Fruit fly (Drosophila melanogaster) whole organism, adult: ENCODE data around the gene Non2.
A peak's percentile ranks its signal among the peaks of the same experiment; 100 is the strongest.

ENCODE experiments used
- CG11617 ChIP-seq: fragments of 200-800 bp; sonication (Bioruptor generic); optimal IDR thresholded peaks from 2 replicates; lab custom pipeline; 2017; ENCODE audit warnings: mild to moderate bottlenecking, missing biosample characterization, missing genetic modification reagents, missing genetic modification characterization
- CG12768 ChIP-seq: fragments of 200-800 bp; sonication (Bioruptor generic); optimal IDR thresholded peaks from 2 replicates; lab custom pipeline; 2017; ENCODE audit warnings: missing biosample characterization, missing genetic modification characterization, mild to moderate bottlenecking, moderate library complexity, missing genetic modification reagents
- CG14711 ChIP-seq: fragments of 200-800 bp; sonication (Bioruptor generic); optimal IDR thresholded peaks from 2 replicates; lab custom pipeline; 2018; ENCODE audit warnings: missing biosample characterization, mild to moderate bottlenecking, missing genetic modification characterization, moderate library complexity
- CG1620 ChIP-seq: fragments of 200-800 bp; sonication (Bioruptor generic); optimal IDR thresholded peaks from 2 replicates; lab custom pipeline; 2016; ENCODE audit warnings: missing biosample characterization, missing genetic modification characterization
- CG33017 ChIP-seq: fragments of 200-800 bp; sonication (Bioruptor generic); optimal IDR thresholded peaks from 2 replicates; lab custom pipeline; 2018; ENCODE audit warnings: missing biosample characterization, mild to moderate bottlenecking, missing genetic modification characterization, moderate library complexity
- CG5204 ChIP-seq: fragments of 200-800 bp; sonication (Bioruptor generic); optimal IDR thresholded peaks from 2 replicates; lab custom pipeline; 2016; ENCODE audit warnings: missing biosample characterization, missing genetic modification characterization
- CG7045 ChIP-seq: fragments of 200-800 bp; sonication (Bioruptor generic); optimal IDR thresholded peaks from 2 replicates; lab custom pipeline; 2017; ENCODE audit warnings: missing biosample characterization, mild to moderate bottlenecking, missing genetic modification characterization
- CG7101 ChIP-seq: fragments of 200-800 bp; sonication (Bioruptor generic); optimal IDR thresholded peaks from 2 replicates; lab custom pipeline; 2018; ENCODE audit warnings: missing biosample characterization, mild to moderate bottlenecking, missing genetic modification characterization, moderate library complexity
- Clk ChIP-seq: fragments of 200-800 bp; sonication (Bioruptor generic); optimal IDR thresholded peaks from 2 replicates; lab custom pipeline; 2017; ENCODE audit warnings: missing biosample characterization, missing genetic modification characterization
- Crg-1 ChIP-seq: fragments of 200-800 bp; sonication (Bioruptor generic); optimal IDR thresholded peaks from 2 replicates; lab custom pipeline; 2016; ENCODE audit warnings: missing biosample characterization, missing genetic modification characterization
- Hr96 ChIP-seq: fragments of 200-800 bp; sonication (Bioruptor generic); optimal IDR thresholded peaks from 2 replicates; lab custom pipeline; 2016; ENCODE audit warnings: missing biosample characterization, missing genetic modification characterization
- Mnt ChIP-seq: fragments of 200-800 bp; sonication (Bioruptor generic); optimal IDR thresholded peaks from 2 replicates; lab custom pipeline; 2016; ENCODE audit warnings: missing biosample characterization, mild to moderate bottlenecking, missing genetic modification characterization
- bab1 ChIP-seq: fragments of 200-800 bp; sonication (Bioruptor generic); optimal IDR thresholded peaks from 3 replicates; lab custom pipeline; 2019; ENCODE audit warnings: missing biosample characterization, mild to moderate bottlenecking, missing genetic modification characterization, moderate library complexity
- cic ChIP-seq: fragments of 200-800 bp; sonication (Bioruptor generic); optimal IDR thresholded peaks from 2 replicates; lab custom pipeline; 2017; ENCODE audit warnings: missing biosample characterization, mild to moderate bottlenecking, missing genetic modification characterization, moderate library complexity
- cnc ChIP-seq, 2 experiments: fragments of >200 bp; optimal IDR thresholded peaks; 2 replicates each; lab custom pipeline; 2017
- kay ChIP-seq: fragments of 200-800 bp; sonication (Bioruptor generic); peaks from one replicate; lab custom pipeline; 2016; ENCODE audit warnings: missing biosample characterization, missing genetic modification characterization, borderline replicate concordance
- ovo ChIP-seq: fragments of 200-800 bp; sonication (Bioruptor generic); optimal IDR thresholded peaks from 2 replicates; lab custom pipeline; 2016; ENCODE audit warnings: missing biosample characterization, missing genetic modification characterization
- pad ChIP-seq: fragments of 200-800 bp; sonication (Bioruptor generic); optimal IDR thresholded peaks from 3 replicates; lab custom pipeline; 2017; ENCODE audit warnings: missing biosample characterization, missing genetic modification characterization, mild to moderate bottlenecking, moderate library complexity, missing genetic modification reagents
- tj ChIP-seq: fragments of 200-800 bp; sonication (Bioruptor generic); optimal IDR thresholded peaks from 3 replicates; lab custom pipeline; 2017; ENCODE audit warnings: missing biosample characterization, mild to moderate bottlenecking, missing genetic modification characterization, moderate library complexity
- toe ChIP-seq: fragments of 200-800 bp; sonication (Bioruptor generic); optimal IDR thresholded peaks from 2 replicates; lab custom pipeline; 2016; ENCODE audit warnings: missing biosample characterization, missing genetic modification characterization

Non2 gene

DNA sequence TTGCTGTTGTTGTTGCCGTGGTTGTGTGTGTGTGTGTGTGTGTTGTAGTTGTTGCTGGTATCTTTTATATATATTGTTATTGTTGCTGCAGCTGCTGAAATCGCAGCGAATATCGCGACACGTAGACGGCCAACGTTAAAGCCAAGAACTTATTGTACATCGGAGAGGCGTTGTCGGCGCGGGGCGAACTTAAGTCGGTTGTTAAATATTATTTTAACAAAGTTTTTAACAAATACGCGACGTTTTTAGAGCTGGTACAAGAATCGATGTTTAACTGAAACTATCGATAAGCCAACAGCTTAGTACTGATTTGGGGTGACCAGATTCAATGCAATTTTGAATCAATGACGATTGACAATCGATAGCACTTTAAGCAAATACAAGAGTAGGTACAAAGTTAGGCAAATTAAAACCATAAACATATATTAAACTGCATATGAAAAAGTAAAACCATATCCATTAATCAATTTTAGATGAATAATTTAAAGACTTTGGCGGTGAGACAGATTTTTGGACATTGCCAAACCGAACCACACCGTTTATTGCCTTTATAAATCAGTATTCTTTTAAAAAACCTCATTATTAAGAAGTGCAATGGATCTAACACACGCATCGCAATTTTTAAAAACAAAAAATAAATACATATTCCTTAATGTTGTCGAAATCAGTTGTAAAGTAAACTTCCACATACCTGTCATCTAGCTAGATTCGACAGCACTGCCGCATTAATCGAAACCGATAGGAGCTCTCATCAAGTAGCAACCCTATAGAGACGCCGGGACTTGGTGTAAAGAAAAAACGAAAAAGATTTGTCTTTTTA is at the start of gene Non2, which contains the start of gene Mrtf:
TSS of gene Non2 (plus strand) at position 731 of the 820 bp plus-strand sequence.
TSS of gene Mrtf (minus strand) at position 268 of the 820 bp plus-strand sequence.
- TF ChIP-seq cic (GFP tag; lab: Kevin White, UChicago) (no peak), cnc (optimal IDR thresholded peaks at IDR 0.05; lab: Kevin White, UChicago) (no peak), CG11617 (GFP tag; lab: Kevin White, UChicago) (peak; percentile 63), CG1620 (peak; percentile 71), CG5204 (GFP tag; lab: Kevin White, UChicago) (peak; percentile 84), tj (GFP tag; lab: Kevin White, UChicago) (peak; percentile 4), CG12768 (GFP tag; lab: Kevin White, UChicago) (peak; percentile 64), pad (peak; percentile 18), toe (GFP tag; lab: Kevin White, UChicago) (peak; percentile 86), CG7101 (tag; lab: Kevin White, UChicago) (peak; percentile 63), Clk (GFP tag; lab: Kevin White, UChicago) (peak; percentile 23), Hr96 (GFP tag; lab: Kevin White, UChicago) (peak; percentile 79), CG7045 (peak; percentile 2), Mnt (GFP tag; lab: Kevin White, UChicago) (peak; percentile 34), ovo (GFP tag; lab: Kevin White, UChicago) (peak; percentile 42), kay (GFP tag; lab: Kevin White, UChicago) (peak; percentile 48), CG14711 (tag; lab: Kevin White, UChicago) (peak; percentile 96), Crg-1 (GFP tag; lab: Kevin White, UChicago) (peak; percentile 13), bab1 (peak; percentile 39), CG33017 (peak; percentile 14)

DNA sequence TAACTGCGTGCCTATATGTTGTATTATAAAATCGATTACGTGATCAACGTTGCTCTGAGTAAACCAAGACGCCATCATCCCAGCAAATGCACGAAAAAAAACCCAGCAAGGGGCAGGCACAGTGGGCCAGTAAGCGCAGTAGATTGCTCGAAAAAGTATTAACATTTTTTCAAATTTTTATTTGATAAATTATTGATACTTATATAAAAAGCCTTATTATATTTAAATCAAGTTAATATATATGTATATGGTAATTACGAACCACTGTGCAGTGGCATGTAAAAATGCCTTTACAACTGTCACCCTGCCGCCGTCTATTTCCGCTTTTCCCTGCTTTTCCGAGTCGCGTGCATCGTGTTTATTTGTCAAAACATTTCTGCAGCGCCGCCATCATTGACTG is 39.8 kb upstream of the Non2 start:
- no peak for TF ChIP-seq cic (GFP tag; lab: Kevin White, UChicago)
- TF ChIP-seq tj (GFP tag; lab: Kevin White, UChicago), result no peak
- no peak for TF ChIP-seq Crg-1 (GFP tag; lab: Kevin White, UChicago)

DNA sequence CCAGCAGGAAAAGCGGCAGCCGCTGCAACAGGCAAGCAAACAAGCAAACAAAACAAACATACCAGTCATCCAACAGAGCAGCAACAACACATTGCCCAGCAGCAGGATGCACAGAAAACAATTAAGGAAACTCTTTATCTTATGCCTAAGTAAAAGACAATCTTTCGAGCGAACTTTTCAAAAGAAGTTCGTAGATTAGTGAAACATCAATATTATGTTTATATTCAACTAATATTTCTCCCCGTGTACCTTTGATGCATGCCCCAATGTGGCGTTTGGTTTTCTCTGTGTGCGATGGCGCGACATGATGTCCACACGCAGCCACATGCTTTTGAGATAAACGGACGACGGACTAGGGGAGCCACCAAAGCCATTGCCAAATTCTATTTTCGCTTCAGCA is 35.9 kb upstream of the Non2 start:
- no peak for TF ChIP-seq CG7045
- no peak for TF ChIP-seq kay (GFP tag; lab: Kevin White, UChicago)
- TF ChIP-seq bab1, result no peak
- TF ChIP-seq pad, result no peak
- no peak for TF ChIP-seq Mnt (GFP tag; lab: Kevin White, UChicago)
- no peak for TF ChIP-seq Clk (GFP tag; lab: Kevin White, UChicago)
- TF ChIP-seq CG5204 (GFP tag; lab: Kevin White, UChicago), result no peak
- no peak for TF ChIP-seq cic (GFP tag; lab: Kevin White, UChicago)
- no peak for TF ChIP-seq CG14711 (tag; lab: Kevin White, UChicago)
- no peak for TF ChIP-seq tj (GFP tag; lab: Kevin White, UChicago)
- TF ChIP-seq CG11617 (GFP tag; lab: Kevin White, UChicago), result no peak
- TF ChIP-seq toe (GFP tag; lab: Kevin White, UChicago), result no peak
- TF ChIP-seq CG1620, result no peak

- TF ChIP-seq CG14711 (tag; lab: Kevin White, UChicago) (peak; percentile 46), cic (GFP tag; lab: Kevin White, UChicago) (no peak), Clk (GFP tag; lab: Kevin White, UChicago) (no peak), CG7101 (tag; lab: Kevin White, UChicago) (peak; percentile 35), toe (GFP tag; lab: Kevin White, UChicago) (peak; percentile 23), Hr96 (GFP tag; lab: Kevin White, UChicago) (peak; percentile 30), Mnt (GFP tag; lab: Kevin White, UChicago) (no peak), bab1 (peak; percentile 33), cnc (optimal IDR thresholded peaks at IDR 0.05; lab: Kevin White, UChicago) (no peak), tj (GFP tag; lab: Kevin White, UChicago) (no peak), ovo (GFP tag; lab: Kevin White, UChicago) (no peak), kay (GFP tag; lab: Kevin White, UChicago) (peak; percentile 52), CG12768 (GFP tag; lab: Kevin White, UChicago) (no peak), CG7045 (peak; percentile 49), Crg-1 (GFP tag; lab: Kevin White, UChicago) (no peak), pad (no peak), CG1620 (no peak), CG11617 (GFP tag; lab: Kevin White, UChicago) (no peak), CG33017 (peak; percentile 41), CG5204 (GFP tag; lab: Kevin White, UChicago) (peak; percentile 55)
Measured at dm6 chr3L:2733208-2733607, 33.6 kb upstream of the Non2 start.

- TF ChIP-seq CG14711 (tag; lab: Kevin White, UChicago), result no peak
- TF ChIP-seq cic (GFP tag; lab: Kevin White, UChicago), result peak; percentile 62
- peak; percentile 86 for TF ChIP-seq kay (GFP tag; lab: Kevin White, UChicago)
- TF ChIP-seq cnc (optimal IDR thresholded peaks at IDR 0.05; lab: Kevin White, UChicago), result no peak
Measured at dm6 chr3L:2734363-2735160, 32.2 kb upstream of the Non2 start.
